Fruit fly (Drosophila melanogaster) ovary, adult (tissue): ENCODE results near the gene CG2162.

ENCODE experiments used
- CG17801 ChIP-seq: fragments of 200-800 bp; optimal IDR thresholded peaks from 2 replicates; lab custom pipeline; 2019; ENCODE audit warnings: missing biosample characterization, mild to moderate bottlenecking, missing genetic modification characterization, moderate library complexity; ENCODE audit not compliant: partially characterized antibody

The CG2162 gene

dm6 chr3L:3045256-3045743 is 10.3 kb downstream of the CG2162 start:
- TF ChIP-seq CG17801 (GFP tag; lab: Kevin White, UChicago), result peak; percentile 47

- peak; percentile 94 for TF ChIP-seq CG17801 (GFP tag; lab: Kevin White, UChicago)
Measured at dm6 chr3L:3046325-3047156, 11.5 kb downstream of the CG2162 start, which contains the start of the genes scramb2 and Sk2. Gene scramb2 (minus strand): TSS chr3L:3046812. Gene Sk2 (plus strand): TSS chr3L:3047087.

dm6 chr3L:3048647-3049046 is 13.7 kb downstream of the CG2162 start:
- TF ChIP-seq CG17801 (GFP tag; lab: Kevin White, UChicago), result no peak

- TF ChIP-seq CG17801 (GFP tag; lab: Kevin White, UChicago), result peak; percentile 86
Measured at dm6 chr3L:3050185-3050584, 15.2 kb downstream of the CG2162 start, which contains the start of gene CG32485. Gene CG32485 (plus strand): TSS chr3L:3050323.

- TF ChIP-seq CG17801 (GFP tag; lab: Kevin White, UChicago), result peak; percentile 54
Measured at dm6 chr3L:3052110-3052871, 17.3 kb downstream of the CG2162 start, which contains the start of gene CG1271. Gene CG1271 (plus strand): TSS chr3L:3052514.

- TF ChIP-seq CG17801 (GFP tag; lab: Kevin White, UChicago), result no peak
Measured at dm6 chr3L:3054099-3054498, 19.1 kb downstream of the CG2162 start.

- peak; percentile 1 for TF ChIP-seq CG17801 (GFP tag; lab: Kevin White, UChicago)
Measured at dm6 chr3L:3054851-3055250, 19.9 kb downstream of the CG2162 start, which contains the start of gene CG16753. Gene CG16753 (plus strand): TSS chr3L:3055079.

dm6 chr3L:3058970-3059883 is 24.2 kb downstream of the CG2162 start:
- no peak for TF ChIP-seq CG17801 (GFP tag; lab: Kevin White, UChicago)

- peak; percentile 99 for TF ChIP-seq CG17801 (GFP tag; lab: Kevin White, UChicago)
Measured at dm6 chr3L:3060054-3060979, 25.3 kb downstream of the CG2162 start.

- no peak for TF ChIP-seq CG17801 (GFP tag; lab: Kevin White, UChicago)
Measured at dm6 chr3L:3069774-3070173, 34.8 kb downstream of the CG2162 start.

- peak; percentile 83 for TF ChIP-seq CG17801 (GFP tag; lab: Kevin White, UChicago)
Measured at dm6 chr3L:3070274-3071204, 35.5 kb downstream of the CG2162 start, which contains the start of the genes CG32486 and PAN3. Gene CG32486 (minus strand): TSS chr3L:3070839. Gene PAN3 (plus strand): TSS chr3L:3071133.
